Worm (Caenorhabditis elegans): ENCODE results near the gene F58H1.5.

The F58H1.5 gene

DNA sequence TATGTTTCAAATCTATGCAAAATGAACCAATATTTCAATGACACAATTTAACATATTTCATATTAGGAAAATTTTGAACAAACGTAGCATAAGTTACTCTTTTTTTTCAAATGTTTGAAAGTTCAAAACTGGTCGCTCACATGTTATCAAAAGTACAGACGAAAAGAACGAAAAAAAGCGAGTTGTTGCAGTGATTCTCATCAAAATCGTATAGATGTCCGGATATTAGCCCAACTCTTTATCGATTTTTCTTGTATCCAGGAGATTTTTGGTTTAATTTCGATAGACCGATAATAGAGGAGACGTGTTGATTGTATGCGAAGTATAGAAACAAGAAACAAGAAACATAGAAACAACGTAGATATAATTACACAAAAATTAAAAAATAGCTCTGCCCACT is 17.9 kb upstream of the F58H1.5 start:
- TF ChIP-seq F13H6.1 (tag; optimal IDR thresholded peaks at IDR 0.05) (no peak), ets-4 (tag; optimal IDR thresholded peaks at IDR 0.05) (no peak), T23F11.4 (GFP tag; optimal IDR thresholded peaks at IDR 0.05) (no peak), elt-2 (tag; optimal IDR thresholded peaks at IDR 0.05) (no peak), syd-9 (tag; optimal IDR thresholded peaks at IDR 0.05) (no peak), madf-2 (tag; optimal IDR thresholded peaks at IDR 0.05) (no peak), dmd-4 (tag; optimal IDR thresholded peaks at IDR 0.05; ENCODE audit: borderline replicate concordance) (no peak), unc-86 (tag; optimal IDR thresholded peaks at IDR 0.05) (no peak), ceh-24 (tag; optimal IDR thresholded peaks at IDR 0.05) (no peak)

DNA sequence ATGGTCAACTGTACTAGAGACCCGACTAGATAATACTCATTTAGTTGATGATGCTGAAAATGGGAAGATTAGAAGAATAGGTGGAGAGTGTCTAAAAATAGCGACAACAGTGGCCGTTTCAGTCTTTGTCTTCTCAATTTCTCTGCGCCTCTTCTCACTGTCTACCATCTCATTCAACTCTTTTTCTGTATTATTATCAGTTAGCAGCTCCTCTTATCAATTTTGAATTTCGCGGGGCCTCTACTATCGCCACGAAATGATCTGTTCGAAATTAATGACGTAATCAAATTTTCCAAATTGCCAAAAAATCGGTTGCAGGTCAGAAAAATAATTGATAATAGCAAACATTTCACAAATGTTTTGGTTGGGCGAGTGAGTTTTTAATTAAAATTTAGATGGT is 16.5 kb upstream of the F58H1.5 start:
- no peak for TF ChIP-seq ceh-14 (tag; optimal IDR thresholded peaks at IDR 0.05)
- no peak for TF ChIP-seq nhr-232 (tag; optimal IDR thresholded peaks at IDR 0.05)
- no peak for TF ChIP-seq elt-4 (tag; optimal IDR thresholded peaks at IDR 0.05)
- TF ChIP-seq pqm-1 (tag; optimal IDR thresholded peaks at IDR 0.05): peak; percentile 34
- TF ChIP-seq dve-1 (tag; optimal IDR thresholded peaks at IDR 0.05): peak; percentile 7
- TF ChIP-seq hlh-8 (tag; optimal IDR thresholded peaks at IDR 0.05): no peak
- no peak for TF ChIP-seq K02D7.2 (tag; optimal IDR thresholded peaks at IDR 0.05)
- TF ChIP-seq elt-2 (tag; optimal IDR thresholded peaks at IDR 0.05): peak; percentile 92

DNA sequence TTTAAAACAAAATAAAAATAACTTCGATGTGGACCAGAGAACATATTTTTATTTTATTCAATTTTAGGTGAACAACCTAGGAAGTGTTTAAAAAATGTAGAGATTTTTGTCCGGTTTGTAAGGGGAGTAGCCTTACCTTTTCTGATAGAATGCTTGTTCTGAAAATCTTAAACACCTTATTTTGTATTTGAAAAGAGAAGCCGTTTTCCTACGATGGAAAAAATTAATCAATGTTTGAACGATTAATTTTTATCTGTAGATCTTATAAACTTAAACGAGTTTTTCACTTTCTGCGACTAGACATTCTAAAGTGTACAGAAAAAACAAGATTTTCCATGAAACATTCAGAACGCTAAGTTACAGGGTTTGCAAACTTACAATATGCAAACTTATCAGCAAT is 15.9 kb upstream of the F58H1.5 start, which contains the start of gene F58H1.6:
Gene F58H1.6, plus strand, starts transcription at position 301 of the 400 bp plus-strand sequence.
- no peak for TF ChIP-seq ceh-24 (tag; optimal IDR thresholded peaks at IDR 0.05)
- no peak for TF ChIP-seq Y22D7AL.16 (tag; optimal IDR thresholded peaks at IDR 0.05)
- no peak for TF ChIP-seq lin-11 (tag; optimal IDR thresholded peaks at IDR 0.05)
- TF ChIP-seq nfya-1 (tag; optimal IDR thresholded peaks at IDR 0.05): no peak
- TF ChIP-seq ceh-2 (tag; optimal IDR thresholded peaks at IDR 0.05): no peak
- TF ChIP-seq ahr-1 (tag; optimal IDR thresholded peaks at IDR 0.05): no peak
- TF ChIP-seq pros-1 (tag; optimal IDR thresholded peaks at IDR 0.05): no peak
- TF ChIP-seq pha-2 (tag; optimal IDR thresholded peaks at IDR 0.05): no peak
- no peak for TF ChIP-seq C08G9.2 (tag; optimal IDR thresholded peaks at IDR 0.05)
- TF ChIP-seq elt-2 (tag; optimal IDR thresholded peaks at IDR 0.05): no peak
- TF ChIP-seq ceh-22 (tag; optimal IDR thresholded peaks at IDR 0.05): no peak
- no peak for TF ChIP-seq ceh-30 (tag; optimal IDR thresholded peaks at IDR 0.05)
- no peak for TF ChIP-seq lim-6 (tag; optimal IDR thresholded peaks at IDR 0.05)
- no peak for TF ChIP-seq hlh-6 (tag; optimal IDR thresholded peaks at IDR 0.05)
- TF ChIP-seq hlh-13 (GFP tag; optimal IDR thresholded peaks at IDR 0.05): no peak
- TF ChIP-seq unc-3 (GFP tag; conservative IDR thresholded peaks at IDR 0.05): no peak
- no peak for TF ChIP-seq unc-3 (tag; optimal IDR thresholded peaks at IDR 0.05)

DNA sequence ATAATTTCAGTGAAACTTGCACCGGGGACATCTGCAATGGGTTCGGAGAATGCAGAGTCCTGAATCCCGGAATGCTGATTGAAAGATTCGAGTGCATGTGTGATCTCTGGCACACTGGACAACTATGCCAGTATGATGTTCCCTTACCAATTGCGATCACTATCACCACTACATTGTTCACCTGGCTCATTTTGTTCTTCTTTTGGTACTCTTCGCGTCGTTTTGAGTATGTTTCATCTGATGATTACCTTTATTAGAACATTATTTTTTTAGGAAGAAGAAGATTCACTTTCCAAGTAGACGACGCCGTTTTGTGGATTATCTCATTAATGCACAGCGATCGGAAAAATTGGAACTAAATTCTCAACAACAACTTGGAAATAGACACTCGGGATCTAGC is 14.5 kb upstream of the F58H1.5 start:
- no peak for TF ChIP-seq pag-3 (tag; optimal IDR thresholded peaks at IDR 0.05; ENCODE audit: borderline replicate concordance)
- TF ChIP-seq ceh-30 (tag; optimal IDR thresholded peaks at IDR 0.05): no peak
- no peak for TF ChIP-seq ceh-45 (GFP tag; IDR thresholded peaks at IDR 0.05)

DNA sequence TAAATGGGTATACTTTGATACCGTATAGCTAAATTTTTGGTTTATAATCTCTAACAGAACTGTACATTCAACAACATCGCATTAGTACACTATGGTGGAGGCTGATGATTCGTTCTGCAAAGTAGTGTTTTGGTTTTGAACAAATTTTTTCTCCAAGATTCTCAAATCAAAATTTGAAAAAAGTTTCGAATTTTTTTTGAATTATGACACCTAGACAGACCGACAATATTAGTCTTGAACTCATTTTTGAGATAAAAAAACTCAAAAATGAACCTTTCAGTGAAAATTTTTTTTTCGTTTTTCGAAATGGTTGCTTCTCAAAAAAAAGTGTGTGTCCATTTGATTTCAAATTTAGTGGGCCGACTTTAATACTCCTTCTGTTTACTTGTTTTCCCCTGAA is 12.8 kb upstream of the F58H1.5 start:
- no peak for TF ChIP-seq madf-2 (tag; optimal IDR thresholded peaks at IDR 0.05)

DNA sequence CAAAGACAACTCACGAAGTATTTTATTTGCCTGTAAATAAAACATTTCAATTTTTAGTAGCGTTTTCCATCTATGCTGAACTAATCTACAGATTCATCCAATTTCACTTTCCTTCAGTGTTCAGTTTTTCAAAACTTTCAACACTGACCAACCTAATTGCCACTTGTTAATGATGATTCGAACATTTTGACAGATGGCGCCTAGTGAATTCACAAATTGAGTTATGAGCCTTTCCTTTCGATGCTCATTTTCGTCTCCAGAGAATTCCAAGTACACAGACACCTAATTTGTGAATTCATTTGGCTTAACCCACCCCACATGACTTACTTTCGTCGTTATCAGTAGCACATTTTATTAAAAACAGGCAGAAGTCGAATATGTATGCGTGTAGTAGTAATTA is 11.4 kb upstream of the F58H1.5 start:
- TF ChIP-seq ahr-1 (tag; optimal IDR thresholded peaks at IDR 0.05) (no peak), ets-4 (tag; optimal IDR thresholded peaks at IDR 0.05) (no peak), unc-42 (tag; optimal IDR thresholded peaks at IDR 0.05) (peak; percentile 53)

Measured in whole organism, late embryonic.